Worm (Caenorhabditis elegans): Measurements from ENCODE around the gene zip-5.
A peak's percentile ranks its signal among the peaks of the same experiment; 100 is the strongest.

Gene zip-5

DNA sequence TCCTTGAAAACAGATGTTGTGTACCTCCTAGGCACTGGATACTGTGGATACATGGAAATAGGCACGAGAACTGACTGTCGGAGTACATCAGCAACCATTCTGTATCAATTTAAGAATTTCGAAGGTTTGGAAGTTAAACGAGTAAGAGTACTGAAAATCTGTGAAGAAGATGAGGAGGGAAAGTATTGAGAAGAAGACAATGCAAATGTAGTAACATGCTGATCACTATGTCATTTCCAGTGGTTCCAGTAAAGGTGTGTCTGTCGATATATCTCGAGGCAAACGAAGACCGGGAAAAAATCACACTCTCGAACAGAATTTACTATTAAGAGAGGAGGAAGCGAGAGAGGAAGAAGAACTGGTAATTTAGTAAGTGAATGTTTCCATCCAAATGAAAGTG, 27.8 kb upstream of the zip-5 start, which contains the start of gene dmd-10:
TSS of gene dmd-10 (minus strand) at position 101 of the 400 bp plus-strand sequence.
- TF ChIP-seq mab-5 (tag; optimal IDR thresholded peaks at IDR 0.05) (no peak), lin-39 (tag; optimal IDR thresholded peaks at IDR 0.05) (no peak), lin-13 (GFP tag; optimal IDR thresholded peaks at IDR 0.05) (no peak), mdl-1 (tag; optimal IDR thresholded peaks at IDR 0.05) (no peak), nhr-10 (tag; optimal IDR thresholded peaks at IDR 0.05) (no peak), Y55F3AM.14 (GFP tag; optimal IDR thresholded peaks at IDR 0.05) (no peak), snpc-4 (tag; optimal IDR thresholded peaks at IDR 0.05) (no peak), nhr-11 (tag; optimal IDR thresholded peaks at IDR 0.05) (no peak), dmd-4 (tag; optimal IDR thresholded peaks at IDR 0.05) (no peak), R02D3.7 (tag; optimal IDR thresholded peaks at IDR 0.05) (no peak), fos-1 (tag; optimal IDR thresholded peaks at IDR 0.05) (no peak), ama-1 (optimal IDR thresholded peaks at IDR 0.05) (no peak), blmp-1 (tag; optimal IDR thresholded peaks at IDR 0.05; ENCODE audit: insufficient read depth) (no peak), elt-3 (tag; optimal IDR thresholded peaks at IDR 0.05) (no peak)

DNA sequence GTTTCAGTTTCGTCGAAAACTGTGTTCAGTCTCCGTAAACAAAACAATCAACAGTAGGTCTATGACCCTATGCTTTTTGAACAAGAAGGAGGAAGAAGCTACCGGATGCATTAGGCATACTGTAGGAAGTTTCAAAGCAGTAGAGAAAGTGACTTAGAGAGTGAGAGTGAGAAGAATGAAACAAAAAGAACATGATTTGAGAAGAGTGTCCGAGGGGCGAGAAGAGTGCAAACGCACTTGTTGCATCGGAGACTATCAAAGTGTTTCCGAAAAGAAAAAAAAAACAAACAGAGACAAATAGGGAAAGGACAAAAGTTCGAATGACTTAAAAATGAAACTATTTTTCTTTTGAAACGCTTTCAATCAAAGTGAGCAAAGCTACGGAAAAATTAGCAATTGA, 21.1 kb upstream of the zip-5 start:
- TF ChIP-seq elt-3 (tag; optimal IDR thresholded peaks at IDR 0.05), result no peak
- no peak for TF ChIP-seq alr-1 (tag; optimal IDR thresholded peaks at IDR 0.05)
- no peak for TF ChIP-seq Y55F3AM.14 (GFP tag; optimal IDR thresholded peaks at IDR 0.05)
- peak; percentile 60 for TF ChIP-seq egl-27 (tag; optimal IDR thresholded peaks at IDR 0.05)
- TF ChIP-seq unc-62 (GFP tag; optimal IDR thresholded peaks at IDR 0.05), result no peak
- no peak for TF ChIP-seq R02D3.7 (tag; optimal IDR thresholded peaks at IDR 0.05)
- peak; percentile 40 for TF ChIP-seq sem-4 (tag; optimal IDR thresholded peaks at IDR 0.05)
- peak; percentile 99 for TF ChIP-seq sma-9 (GFP tag; optimal IDR thresholded peaks at IDR 0.05)
- TF ChIP-seq sma-9 (tag; optimal IDR thresholded peaks at IDR 0.05), result no peak
- TF ChIP-seq ama-1 (optimal IDR thresholded peaks at IDR 0.05), result no peak
- no peak for TF ChIP-seq peb-1 (tag; optimal IDR thresholded peaks at IDR 0.05)
- peak; percentile 17 for TF ChIP-seq fos-1 (tag; optimal IDR thresholded peaks at IDR 0.05)
- no peak for TF ChIP-seq lin-39 (tag; optimal IDR thresholded peaks at IDR 0.05)
- no peak for TF ChIP-seq crh-2 (tag; optimal IDR thresholded peaks at IDR 0.05)
- no peak for TF ChIP-seq mbf-1 (tag; optimal IDR thresholded peaks at IDR 0.05)
- no peak for TF ChIP-seq unc-55 (GFP tag; optimal IDR thresholded peaks at IDR 0.05)
- TF ChIP-seq mdl-1 (tag; optimal IDR thresholded peaks at IDR 0.05), result no peak
- peak; percentile 62 for TF ChIP-seq nhr-21 (tag; optimal IDR thresholded peaks at IDR 0.05)
- no peak for TF ChIP-seq elt-1 (tag; optimal IDR thresholded peaks at IDR 0.05)
- no peak for TF ChIP-seq nhr-77 (tag; optimal IDR thresholded peaks at IDR 0.05)
- TF ChIP-seq mab-5 (tag; optimal IDR thresholded peaks at IDR 0.05), result no peak
- no peak for TF ChIP-seq ceh-82 (tag; optimal IDR thresholded peaks at IDR 0.05)
- TF ChIP-seq blmp-1 (tag; optimal IDR thresholded peaks at IDR 0.05; ENCODE audit: insufficient read depth), result peak; percentile 8

DNA sequence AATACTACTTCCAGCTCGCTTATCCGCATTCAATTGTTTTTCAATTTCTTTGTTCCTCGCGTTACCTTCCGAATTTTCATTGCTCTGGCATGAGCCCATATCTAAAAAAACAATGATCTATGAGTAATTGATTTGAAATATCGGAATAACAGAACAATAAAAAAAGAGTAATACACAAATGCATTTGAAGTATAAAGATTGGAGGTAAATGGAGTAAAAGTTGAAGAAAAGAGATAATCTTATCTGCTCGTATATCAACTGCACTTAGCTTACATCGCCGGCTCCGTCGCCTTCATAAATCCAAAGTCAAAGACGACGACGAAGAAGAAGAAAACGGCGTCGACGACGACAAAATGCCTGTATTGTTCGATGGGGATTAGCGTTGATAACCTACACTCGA, 14.9 kb upstream of the zip-5 start, which contains the start of gene odr-3:
TSS of gene odr-3 (minus strand) at position 101 of the 400 bp plus-strand sequence.
- TF ChIP-seq zag-1 (tag; optimal IDR thresholded peaks at IDR 0.05) (no peak), ceh-16 (tag; optimal IDR thresholded peaks at IDR 0.05) (no peak), nhr-10 (tag; optimal IDR thresholded peaks at IDR 0.05) (no peak), unc-62 (GFP tag; optimal IDR thresholded peaks at IDR 0.05) (no peak), unc-39 (tag; optimal IDR thresholded peaks at IDR 0.05) (no peak), nhr-77 (tag; optimal IDR thresholded peaks at IDR 0.05) (no peak), aly-2 (tag; optimal IDR thresholded peaks at IDR 0.05) (no peak), Y55F3AM.14 (GFP tag; optimal IDR thresholded peaks at IDR 0.05) (no peak), skn-1 (tag; optimal IDR thresholded peaks at IDR 0.05) (no peak), ztf-1 (GFP tag; conservative IDR thresholded peaks at IDR 0.05) (no peak), nhr-25 (tag; optimal IDR thresholded peaks at IDR 0.05) (no peak), ZK546.5 (tag; optimal IDR thresholded peaks at IDR 0.05) (no peak), R02D3.7 (tag; optimal IDR thresholded peaks at IDR 0.05) (no peak), unc-55 (GFP tag; optimal IDR thresholded peaks at IDR 0.05) (no peak), sma-9 (GFP tag; optimal IDR thresholded peaks at IDR 0.05) (no peak), sma-9 (tag; optimal IDR thresholded peaks at IDR 0.05) (no peak), snpc-4 (tag; optimal IDR thresholded peaks at IDR 0.05) (no peak), lin-39 (tag; optimal IDR thresholded peaks at IDR 0.05) (no peak), alr-1 (tag; optimal IDR thresholded peaks at IDR 0.05) (no peak), nhr-21 (tag; optimal IDR thresholded peaks at IDR 0.05) (no peak)

DNA sequence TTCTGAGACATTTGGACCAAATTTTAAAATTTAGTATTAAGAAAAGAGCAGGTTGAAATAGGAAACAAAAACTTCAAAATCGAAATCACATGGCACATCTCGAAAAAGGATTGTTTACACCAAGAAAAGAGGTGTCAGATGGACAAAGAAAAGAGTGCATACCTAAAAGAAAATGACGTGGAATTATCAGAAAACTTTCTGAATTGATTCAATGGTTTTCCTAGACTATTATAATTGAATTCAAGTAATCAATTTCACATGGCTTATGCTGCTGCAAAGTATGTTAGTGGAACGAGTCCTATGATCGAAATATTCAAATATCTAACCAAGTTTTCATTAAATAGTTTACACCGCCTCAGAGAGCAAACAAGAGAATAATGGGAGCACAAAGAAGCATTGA, 11.5 kb upstream of the zip-5 start:
- TF ChIP-seq snpc-4 (tag; optimal IDR thresholded peaks at IDR 0.05) (no peak), C34F6.9 (tag; optimal IDR thresholded peaks at IDR 0.05) (peak; percentile 33), lsy-2 (tag; optimal IDR thresholded peaks at IDR 0.05) (peak in 1 of 2 experiments; percentile 40)

Measured in whole organism, L2 larva.